Worm (Caenorhabditis elegans): ENCODE results near the gene pals-29.

The pals-29 gene

ce11 chrIV:14530031-14530430, 12.4 kb downstream of the pals-29 start:
- no peak for TF ChIP-seq nhr-232 (tag; optimal IDR thresholded peaks at IDR 0.05)
- TF ChIP-seq sox-2 (GFP tag; IDR thresholded peaks at IDR 0.05) = no peak
- no peak for TF ChIP-seq unc-86 (tag; optimal IDR thresholded peaks at IDR 0.05)
- no peak for TF ChIP-seq dve-1 (tag; optimal IDR thresholded peaks at IDR 0.05)
- no peak for TF ChIP-seq ceh-18 (tag; optimal IDR thresholded peaks at IDR 0.05)
- no peak for TF ChIP-seq pax-1 (tag; optimal IDR thresholded peaks at IDR 0.05)
- TF ChIP-seq lim-6 (tag; optimal IDR thresholded peaks at IDR 0.05) = no peak

- TF ChIP-seq T23F11.4 (GFP tag; optimal IDR thresholded peaks at IDR 0.05) = no peak
- TF ChIP-seq unc-42 (tag; optimal IDR thresholded peaks at IDR 0.05) = no peak
- no peak for TF ChIP-seq K02D7.2 (tag; optimal IDR thresholded peaks at IDR 0.05)
- TF ChIP-seq ceh-24 (tag; optimal IDR thresholded peaks at IDR 0.05) = no peak
- TF ChIP-seq ceh-30 (tag; optimal IDR thresholded peaks at IDR 0.05) = no peak
- no peak for TF ChIP-seq C38D4.7 (GFP tag; optimal IDR thresholded peaks at IDR 0.05)
- TF ChIP-seq madf-2 (tag; optimal IDR thresholded peaks at IDR 0.05) = no peak
- no peak for TF ChIP-seq dve-1 (tag; optimal IDR thresholded peaks at IDR 0.05)
- TF ChIP-seq hlh-13 (GFP tag; optimal IDR thresholded peaks at IDR 0.05) = no peak
- TF ChIP-seq pha-2 (tag; optimal IDR thresholded peaks at IDR 0.05) = no peak
These were observed 13.7 kb downstream of the pals-29 start, which contains the start of gene T27E7.3 for ce11 chrIV:14528718-14529117. TSS of gene T27E7.3 (plus strand) at chrIV:14529018.

- TF ChIP-seq ceh-14 (tag; optimal IDR thresholded peaks at IDR 0.05) (no peak), ztf-16 (tag; optimal IDR thresholded peaks at IDR 0.05) (no peak), nhr-11 (tag; optimal IDR thresholded peaks at IDR 0.05) (no peak), ahr-1 (tag; optimal IDR thresholded peaks at IDR 0.05) (no peak), hlh-13 (GFP tag; optimal IDR thresholded peaks at IDR 0.05) (no peak)
These were observed 18.8 kb downstream of the pals-29 start, which contains the start of gene srh-63 for ce11 chrIV:14523568-14523967. TSS of gene srh-63 (plus strand) at chrIV:14523868.

- TF ChIP-seq ref-2 (tag; optimal IDR thresholded peaks at IDR 0.05) (no peak), ztf-16 (tag; optimal IDR thresholded peaks at IDR 0.05) (no peak), ceh-6 (GFP tag; optimal IDR thresholded peaks at IDR 0.05) (no peak), nfya-1 (tag; optimal IDR thresholded peaks at IDR 0.05) (no peak), C08G9.2 (tag; optimal IDR thresholded peaks at IDR 0.05) (no peak), hlh-13 (GFP tag; optimal IDR thresholded peaks at IDR 0.05) (no peak), pros-1 (tag; optimal IDR thresholded peaks at IDR 0.05) (no peak), elt-4 (tag; optimal IDR thresholded peaks at IDR 0.05) (no peak)
These were observed 23.0 kb downstream of the pals-29 start, which contains the start of the genes Y57G11A.2 and T27E7.1 for ce11 chrIV:14519423-14519822. TSS of gene Y57G11A.2 (minus strand) at chrIV:14519523. TSS of gene T27E7.1 (plus strand) at chrIV:14519759.

ce11 chrIV:14515162-14515561, 27.3 kb downstream of the pals-29 start:
- TF ChIP-seq pqm-1 (tag; optimal IDR thresholded peaks at IDR 0.05) = no peak
- TF ChIP-seq C08G9.2 (tag; optimal IDR thresholded peaks at IDR 0.05) = no peak
- no peak for TF ChIP-seq ztf-16 (tag; optimal IDR thresholded peaks at IDR 0.05)
- no peak for TF ChIP-seq rnt-1 (tag; optimal IDR thresholded peaks at IDR 0.05)
- TF ChIP-seq lim-6 (tag; optimal IDR thresholded peaks at IDR 0.05) = no peak
- no peak for TF ChIP-seq sox-2 (GFP tag; IDR thresholded peaks at IDR 0.05)
- TF ChIP-seq pat-9 (tag; optimal IDR thresholded peaks at IDR 0.05) = no peak
- TF ChIP-seq ceh-18 (tag; optimal IDR thresholded peaks at IDR 0.05) = no peak
- TF ChIP-seq K09A11.1 (tag; optimal IDR thresholded peaks at IDR 0.05; ENCODE audit: insufficient read depth) = no peak
- TF ChIP-seq sdc-2 (tag; optimal IDR thresholded peaks at IDR 0.05) = no peak
- no peak for TF ChIP-seq madf-2 (tag; optimal IDR thresholded peaks at IDR 0.05)
- TF ChIP-seq nfya-1 (tag; optimal IDR thresholded peaks at IDR 0.05) = no peak
- no peak for TF ChIP-seq pax-1 (tag; optimal IDR thresholded peaks at IDR 0.05)
- TF ChIP-seq pag-3 (tag; optimal IDR thresholded peaks at IDR 0.05; ENCODE audit: borderline replicate concordance) = no peak
- TF ChIP-seq unc-42 (tag; optimal IDR thresholded peaks at IDR 0.05) = no peak

- TF ChIP-seq hlh-30 (tag; optimal IDR thresholded peaks at IDR 0.05; ENCODE audit: insufficient read depth) = no peak
- TF ChIP-seq pax-1 (tag; optimal IDR thresholded peaks at IDR 0.05) = no peak
- TF ChIP-seq tbx-2 (tag; optimal IDR thresholded peaks at IDR 0.05) = no peak
- TF ChIP-seq unc-3 (GFP tag; conservative IDR thresholded peaks at IDR 0.05) = no peak
- TF ChIP-seq unc-3 (tag; optimal IDR thresholded peaks at IDR 0.05) = no peak
- no peak for TF ChIP-seq pat-9 (tag; optimal IDR thresholded peaks at IDR 0.05)
- no peak for TF ChIP-seq ceh-30 (tag; optimal IDR thresholded peaks at IDR 0.05)
- no peak for TF ChIP-seq ceh-9 (tag; optimal IDR thresholded peaks at IDR 0.05)
- no peak for TF ChIP-seq sox-2 (GFP tag; IDR thresholded peaks at IDR 0.05)
- no peak for TF ChIP-seq F13H6.1 (tag; optimal IDR thresholded peaks at IDR 0.05)
These were observed 30.0 kb downstream of the pals-29 start, which contains the start of gene Y57G11A.5 for ce11 chrIV:14512405-14512804. TSS of gene Y57G11A.5 (minus strand) at chrIV:14512505.
